Worm (Caenorhabditis elegans) whole organism, L1 larva: ENCODE results near the gene pdzd-8.

ENCODE experiments used
- C16A3.4 ChIP-seq: fragments of 150-350 bp; optimal IDR thresholded peaks from 2 replicates; lab custom pipeline; 2014; ENCODE audit warnings: missing biosample characterization, missing genetic modification characterization
- C34B4.2 ChIP-seq: sonication (generic microtip); optimal IDR thresholded peaks from 2 replicates; lab custom pipeline; 2017; ENCODE audit warnings: mild to moderate bottlenecking, missing genetic modification characterization, missing compliant biosample characterization
- aha-1 ChIP-seq: fragments of 150-350 bp; optimal IDR thresholded peaks from 2 replicates; lab custom pipeline; 2014; ENCODE audit warnings: missing biosample characterization, missing genetic modification characterization
- alr-1 ChIP-seq: fragments of 200-800 bp; sonication (Bioruptor generic); optimal IDR thresholded peaks from 2 replicates; lab custom pipeline; 2018; ENCODE audit warnings: borderline replicate concordance, mild to moderate bottlenecking, missing genetic modification characterization, missing compliant biosample characterization
- aly-2 ChIP-seq: fragments of 150-350 bp; optimal IDR thresholded peaks from 2 replicates; lab custom pipeline; 2014; ENCODE audit warnings: missing biosample characterization, missing genetic modification characterization
- ceh-8 ChIP-seq: fragments of 200-800 bp; sonication (Bioruptor generic); optimal IDR thresholded peaks from 2 replicates; lab custom pipeline; 2018; ENCODE audit warnings: mild to moderate bottlenecking, missing genetic modification characterization, moderate library complexity, missing compliant biosample characterization
- ceh-90 ChIP-seq: sonication (generic microtip); optimal IDR thresholded peaks from 2 replicates; lab custom pipeline; 2016; ENCODE audit warnings: missing genetic modification characterization, missing compliant biosample characterization
- ces-1 ChIP-seq: fragments of 150-350 bp; optimal IDR thresholded peaks from 2 replicates; lab custom pipeline; 2014; ENCODE audit warnings: missing biosample characterization, missing genetic modification reagents, missing genetic modification characterization
- dpl-1 ChIP-seq, 3 experiments: fragments of 150-350 bp in 2 of 3; sonication (generic microtip) in 1 of 3; optimal IDR thresholded peaks; 2 replicates each; lab custom pipeline; 2014 to 2017; ENCODE audit warnings: missing biosample characterization in 3 of 3, missing genetic modification characterization in 3 of 3, missing genetic modification reagents in 3 of 3
- dsc-1 ChIP-seq: sonication (generic microtip); optimal IDR thresholded peaks from 2 replicates; lab custom pipeline; 2016; ENCODE audit warnings: mild to moderate bottlenecking, missing genetic modification characterization, missing compliant biosample characterization
- efl-3 ChIP-seq: fragments of 200-800 bp; sonication (Bioruptor generic); optimal IDR thresholded peaks from 2 replicates; lab custom pipeline; 2018; ENCODE audit warnings: mild to moderate bottlenecking, missing genetic modification characterization, missing compliant biosample characterization
- egl-13 ChIP-seq: sonication (generic microtip); optimal IDR thresholded peaks from 2 replicates; lab custom pipeline; 2016; ENCODE audit warnings: missing genotype, missing genetic modification reagents, missing genetic modification characterization, missing compliant biosample characterization
- elt-3 ChIP-seq, 6 experiments: fragments of 150-350 bp in 1 of 6; sonication (generic microtip); optimal IDR thresholded peaks; 2 replicates each; lab custom pipeline; 2017 to 2018; ENCODE audit warnings: missing biosample characterization in 6 of 6, missing genetic modification characterization in 6 of 6, inconsistent platforms in 1 of 6
- ets-5 ChIP-seq: fragments of 200-800 bp; sonication (Bioruptor generic); IDR thresholded peaks from 2 replicates; pipeline ENCODE4 v1.3.6; 2022; ENCODE audit warnings: missing genetic modification characterization, missing compliant biosample characterization
- fkh-10 ChIP-seq: sonication (generic microtip); optimal IDR thresholded peaks from 2 replicates; lab custom pipeline; 2017; ENCODE audit warnings: missing biosample characterization, missing genetic modification reagents, missing genetic modification characterization
- fkh-4 ChIP-seq: sonication (generic microtip); optimal IDR thresholded peaks from 2 replicates; lab custom pipeline; 2016; ENCODE audit warnings: missing compliant biosample characterization, missing genetic modification characterization, borderline replicate concordance
- lin-13 ChIP-seq: fragments of 150-350 bp; optimal IDR thresholded peaks from 2 replicates; lab custom pipeline; 2014; ENCODE audit warnings: missing biosample characterization, missing genetic modification reagents, missing genetic modification characterization
- lin-14 ChIP-seq: fragments of 200-800 bp; sonication (Bioruptor generic); optimal IDR thresholded peaks from 2 replicates; lab custom pipeline; 2018; ENCODE audit warnings: mild to moderate bottlenecking, missing genetic modification characterization, moderate library complexity, missing compliant biosample characterization
- lin-35 ChIP-seq, 2 experiments: fragments of 150-350 bp; optimal IDR thresholded peaks; 2 replicates each; lab custom pipeline; 2014; ENCODE audit warnings: missing biosample characterization in 2 of 2, missing genetic modification characterization in 2 of 2, missing genetic modification reagents in 2 of 2
- lin-39 ChIP-seq: fragments of 150-350 bp; optimal IDR thresholded peaks from 2 replicates; lab custom pipeline; 2014; ENCODE audit warnings: missing biosample characterization, missing genetic modification reagents, missing genetic modification characterization
- lir-3 ChIP-seq: sonication (generic microtip); optimal IDR thresholded peaks from 2 replicates; lab custom pipeline; 2016; ENCODE audit warnings: mild to moderate bottlenecking, missing genetic modification characterization, moderate library complexity, missing compliant biosample characterization; ENCODE audit not compliant: poor library complexity
- lsy-2 ChIP-seq, 2 experiments: fragments of 150-350 bp; optimal IDR thresholded peaks; 2 replicates each; lab custom pipeline; 2014; ENCODE audit warnings: missing biosample characterization in 2 of 2, missing genetic modification characterization in 2 of 2
- mab-9 ChIP-seq: fragments of 200-800 bp; sonication (Bioruptor generic); IDR thresholded peaks from 2 replicates; pipeline ENCODE4 v1.3.6; 2022; ENCODE audit warnings: missing genetic modification reagents, missing genetic modification characterization, missing compliant biosample characterization
- mdl-1 ChIP-seq, 2 experiments: fragments of 150-350 bp; optimal IDR thresholded peaks; 2 replicates each; lab custom pipeline; 2014 to 2017; ENCODE audit warnings: missing biosample characterization in 2 of 2, missing genetic modification characterization in 2 of 2, inconsistent platforms in 1 of 2
- nhr-11 ChIP-seq: fragments of 150-350 bp; optimal IDR thresholded peaks from 2 replicates; lab custom pipeline; 2014; ENCODE audit warnings: missing biosample characterization, missing genetic modification characterization
- nhr-12 ChIP-seq: sonication (generic microtip); optimal IDR thresholded peaks from 2 replicates; lab custom pipeline; 2017; ENCODE audit warnings: missing biosample characterization, missing genetic modification characterization
- nhr-19 ChIP-seq: fragments of 200-800 bp; sonication (Bioruptor generic); conservative IDR thresholded peaks from 2 replicates; pipeline ENCODE4 v1.3.6; 2022; ENCODE audit warnings: missing genetic modification characterization, missing compliant biosample characterization
- nhr-20 ChIP-seq: sonication (generic microtip); optimal IDR thresholded peaks from 2 replicates; lab custom pipeline; 2016; ENCODE audit warnings: mild to moderate bottlenecking, missing genetic modification characterization, missing compliant biosample characterization
- nhr-47 ChIP-seq: sonication (generic microtip); optimal IDR thresholded peaks from 2 replicates; lab custom pipeline; 2016; ENCODE audit warnings: mild to moderate bottlenecking, missing genetic modification characterization, moderate library complexity, missing compliant biosample characterization
- nhr-77 ChIP-seq: fragments of 150-350 bp; optimal IDR thresholded peaks from 2 replicates; lab custom pipeline; 2014; ENCODE audit warnings: missing biosample characterization, missing genetic modification characterization
- nhr-84 ChIP-seq: sonication (generic microtip); optimal IDR thresholded peaks from 2 replicates; lab custom pipeline; 2017; ENCODE audit warnings: missing biosample characterization, missing genetic modification characterization
- nhr-85 ChIP-seq: sonication (generic microtip); peaks from one replicate; lab custom pipeline; 2016; ENCODE audit warnings: missing genetic modification characterization, inconsistent platforms, missing compliant biosample characterization
- pqm-1 ChIP-seq: sonication (generic microtip); optimal IDR thresholded peaks from 3 replicates; lab custom pipeline; 2017; ENCODE audit warnings: missing biosample characterization, missing genetic modification characterization
- rnt-1 ChIP-seq: sonication (generic microtip); optimal IDR thresholded peaks from 2 replicates; lab custom pipeline; 2016; ENCODE audit warnings: mild to moderate bottlenecking, missing genetic modification characterization, moderate library complexity, missing compliant biosample characterization
- snu-23 ChIP-seq: sonication (generic microtip); optimal IDR thresholded peaks from 2 replicates; lab custom pipeline; 2016; ENCODE audit warnings: missing genetic modification characterization, missing compliant biosample characterization
- sox-4 ChIP-seq: sonication (generic microtip); optimal IDR thresholded peaks from 2 replicates; lab custom pipeline; 2016; ENCODE audit warnings: missing genetic modification characterization, missing compliant biosample characterization
- sptf-1 ChIP-seq: fragments of 150-350 bp; optimal IDR thresholded peaks from 2 replicates; lab custom pipeline; 2014; ENCODE audit warnings: missing biosample characterization, missing genetic modification characterization
- swsn-7 ChIP-seq: sonication (generic microtip); optimal IDR thresholded peaks from 2 replicates; lab custom pipeline; 2016; ENCODE audit warnings: missing genetic modification characterization, missing compliant biosample characterization
- tbx-2 ChIP-seq: sonication (generic microtip); optimal IDR thresholded peaks from 2 replicates; lab custom pipeline; 2016; ENCODE audit warnings: missing genetic modification characterization, missing compliant biosample characterization
- tlp-1 ChIP-seq: fragments of 150-350 bp; optimal IDR thresholded peaks from 2 replicates; lab custom pipeline; 2014; ENCODE audit warnings: missing biosample characterization, missing genetic modification characterization
- unc-130 ChIP-seq: fragments of 150-350 bp; optimal IDR thresholded peaks from 2 replicates; lab custom pipeline; 2017; ENCODE audit warnings: missing biosample characterization, missing genetic modification characterization, inconsistent platforms
- unc-30 ChIP-seq: sonication (generic microtip); optimal IDR thresholded peaks from 2 replicates; lab custom pipeline; 2017; ENCODE audit warnings: missing biosample characterization, missing genetic modification characterization
- unc-86 ChIP-seq: sonication (generic microtip); optimal IDR thresholded peaks from 2 replicates; lab custom pipeline; 2016; ENCODE audit warnings: missing genetic modification characterization, missing compliant biosample characterization
- vab-15 ChIP-seq: sonication (generic microtip); optimal IDR thresholded peaks from 2 replicates; lab custom pipeline; 2017; ENCODE audit warnings: missing genotype, mild to moderate bottlenecking, missing genetic modification characterization, missing compliant biosample characterization
- xbp-1 ChIP-seq: sonication (generic microtip); optimal IDR thresholded peaks from 2 replicates; lab custom pipeline; 2016; ENCODE audit warnings: missing genetic modification characterization, missing compliant biosample characterization
- zag-1 ChIP-seq: fragments of 150-350 bp; optimal IDR thresholded peaks from 2 replicates; lab custom pipeline; 2014; ENCODE audit warnings: missing biosample characterization, missing genetic modification characterization
- ztf-4 ChIP-seq: fragments of 150-350 bp; optimal IDR thresholded peaks from 2 replicates; lab custom pipeline; 2014; ENCODE audit warnings: missing biosample characterization, missing genetic modification characterization

The pdzd-8 gene

DNA sequence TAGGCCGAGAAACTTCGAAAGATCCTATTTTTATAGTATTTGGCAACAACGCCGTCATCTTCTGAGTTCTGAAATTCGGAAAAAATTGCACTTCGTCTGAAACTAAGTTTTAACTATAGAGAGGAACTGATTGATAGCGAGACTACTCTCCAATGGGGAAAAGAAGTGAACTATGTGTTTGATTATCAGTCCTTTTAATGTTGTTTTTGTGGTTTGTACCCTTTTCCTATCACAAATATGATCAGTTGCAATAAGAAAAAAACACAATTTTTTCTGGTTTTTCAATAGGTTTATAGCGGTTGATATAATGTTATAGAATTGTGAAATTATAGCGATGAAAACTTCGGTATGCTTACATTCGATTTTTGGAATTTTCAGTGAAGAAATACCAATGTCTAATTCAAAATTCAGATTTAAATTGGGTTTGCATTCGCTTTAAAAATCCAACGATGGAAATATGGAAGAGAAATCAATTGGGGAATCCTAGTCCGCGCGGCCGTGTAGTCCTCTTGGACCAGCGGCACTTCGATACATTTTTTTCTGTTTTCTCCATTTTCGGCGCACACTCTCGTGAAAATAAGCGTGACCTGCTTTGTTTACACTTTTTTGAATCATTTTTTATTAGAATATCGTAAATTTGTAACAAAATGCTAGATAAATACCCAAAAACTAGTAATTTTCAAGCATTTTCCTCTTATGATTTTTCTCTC is 1.9 kb upstream of the pdzd-8 start, which contains the start of gene C53B4.3 (continued):
- no peak for TF ChIP-seq sptf-1 (tag; lab: Kevin White, UChicago)
- peak; percentile 42 to 67 (median 63) for TF ChIP-seq dpl-1 (GFP tag; optimal IDR thresholded peaks at IDR 0.05; lab: Kevin White, UChicago)
- TF ChIP-seq nhr-19 (GFP tag; lab: Robert Waterston, UW), result peak; percentile 86
- TF ChIP-seq snu-23, result peak; percentile 91
- no peak for TF ChIP-seq pqm-1 (tag; lab: Kevin White, UChicago)
- TF ChIP-seq unc-130 (tag; lab: Kevin White, UChicago), result no peak
- no peak for TF ChIP-seq tlp-1
- no peak for TF ChIP-seq nhr-84 (tag; lab: Kevin White, UChicago)
- TF ChIP-seq lin-39, result peak; percentile 63
- TF ChIP-seq mab-9 (GFP tag; lab: Robert Waterston, UW), result peak; percentile 82
- no peak for TF ChIP-seq ces-1
- peak; percentile 97 for TF ChIP-seq fkh-4 (tag; lab: Kevin White, UChicago)
- no peak for TF ChIP-seq C34B4.2 (tag; lab: Kevin White, UChicago)
- TF ChIP-seq nhr-77 (tag; lab: Kevin White, UChicago), result no peak
- no peak for TF ChIP-seq ets-5
- TF ChIP-seq rnt-1 (tag; lab: Kevin White, UChicago), result peak; percentile 99
- peak; percentile 34 for TF ChIP-seq lin-13 (GFP tag; lab: Kevin White, UChicago)
- TF ChIP-seq nhr-85, result peak; percentile 96
- TF ChIP-seq zag-1 (tag; lab: Kevin White, UChicago), result no peak
- TF ChIP-seq efl-3 (GFP tag; lab: Kevin White, UChicago), result peak; percentile 12
- peak; percentile 79 for TF ChIP-seq unc-86
- TF ChIP-seq nhr-12 (tag; lab: Kevin White, UChicago), result no peak
- TF ChIP-seq aly-2 (tag; lab: Kevin White, UChicago), result no peak
- TF ChIP-seq alr-1 (tag; lab: Kevin White, UChicago), result no peak
- TF ChIP-seq egl-13 (tag; lab: Kevin White, UChicago), result peak; percentile 94
- TF ChIP-seq lin-35 (GFP tag; optimal IDR thresholded peaks at IDR 0.05; lab: Kevin White, UChicago), result peak; percentile 52 to 60
- no peak for TF ChIP-seq aha-1
- peak; percentile 76 for TF ChIP-seq ceh-8 (GFP tag; lab: Kevin White, UChicago)
- peak; percentile 66 to 79 for TF ChIP-seq lsy-2 (tag; optimal IDR thresholded peaks at IDR 0.05; lab: Kevin White, UChicago)
- TF ChIP-seq vab-15 (tag; lab: Kevin White, UChicago), result peak; percentile 68
- TF ChIP-seq sox-4, result peak; percentile 95
- TF ChIP-seq dsc-1, result peak; percentile 96
- TF ChIP-seq nhr-11 (tag; lab: Kevin White, UChicago), result no peak
- TF ChIP-seq ceh-90 (tag; lab: Kevin White, UChicago), result peak; percentile 98
- no peak for TF ChIP-seq fkh-10 (GFP tag; lab: Kevin White, UChicago)
- peak; percentile 89 for TF ChIP-seq nhr-20
- peak; percentile 96 for TF ChIP-seq lir-3 (tag; lab: Kevin White, UChicago)

- TF ChIP-seq unc-86, result no peak
- TF ChIP-seq C16A3.4 (tag; lab: Kevin White, UChicago), result peak; percentile 45
- TF ChIP-seq unc-130 (tag; lab: Kevin White, UChicago), result peak; percentile 27
- TF ChIP-seq lin-14 (GFP tag; lab: Kevin White, UChicago), result peak; percentile 79
- TF ChIP-seq lin-39, result peak; percentile 48
- peak; percentile 33 for TF ChIP-seq swsn-7 (tag; lab: Kevin White, UChicago)
- TF ChIP-seq tbx-2 (tag; lab: Kevin White, UChicago), result peak; percentile 25
- TF ChIP-seq nhr-20, result peak; percentile 71
- peak in 1 of 2 experiments; percentile 25 for TF ChIP-seq lin-35 (GFP tag; optimal IDR thresholded peaks at IDR 0.05; lab: Kevin White, UChicago)
- peak; percentile 74 for TF ChIP-seq nhr-19 (GFP tag; lab: Robert Waterston, UW)
- TF ChIP-seq lir-3 (tag; lab: Kevin White, UChicago), result peak; percentile 69
- peak; percentile 66 for TF ChIP-seq ztf-4
- peak; percentile 54 to 68 for TF ChIP-seq lsy-2 (tag; optimal IDR thresholded peaks at IDR 0.05; lab: Kevin White, UChicago)
- TF ChIP-seq nhr-47 (tag; lab: Kevin White, UChicago), result peak; percentile 34
- peak; percentile 79 for TF ChIP-seq rnt-1 (tag; lab: Kevin White, UChicago)
- no peak for TF ChIP-seq zag-1 (tag; lab: Kevin White, UChicago)
- TF ChIP-seq snu-23, result peak; percentile 67
- TF ChIP-seq lin-13 (GFP tag; lab: Kevin White, UChicago), result no peak
- peak in 1 of 2 experiments; percentile 51 for TF ChIP-seq mdl-1 (tag; optimal IDR thresholded peaks at IDR 0.05; lab: Kevin White, UChicago)
- no peak for TF ChIP-seq unc-30 (tag; lab: Kevin White, UChicago)
- TF ChIP-seq nhr-11 (tag; lab: Kevin White, UChicago), result no peak
- peak; percentile 51 for TF ChIP-seq xbp-1 (tag; lab: Kevin White, UChicago)
- no peak for TF ChIP-seq elt-3 (tag; optimal IDR thresholded peaks at IDR 0.05; lab: Kevin White, UChicago)
Observed at ce11 chrIV:8974543-8975330, 589 bp upstream of the pdzd-8 start.
